Worm (Caenorhabditis elegans): ENCODE measurements around the gene C56G2.9.

ce11 chrIII:6303114-6303647, 39.9 kb downstream of the C56G2.9 start, which contains the start of gene F47D12.9:
- peak; percentile 45 for TF ChIP-seq pqm-1 (tag; optimal IDR thresholded peaks at IDR 0.05)
- TF ChIP-seq madf-9 (GFP tag; conservative IDR thresholded peaks at IDR 0.05), result no peak
- no peak for TF ChIP-seq aha-1 (tag)
- TF ChIP-seq daf-8 (GFP tag; IDR thresholded peaks at IDR 0.05), result no peak
- no peak for TF ChIP-seq F37D6.2 (tag; optimal IDR thresholded peaks at IDR 0.05)
- no peak for TF ChIP-seq ZK546.5 (tag; optimal IDR thresholded peaks at IDR 0.05)
- TF ChIP-seq aly-2 (tag; optimal IDR thresholded peaks at IDR 0.05), result no peak
- no peak for TF ChIP-seq daf-12 (tag; optimal IDR thresholded peaks at IDR 0.05)
- peak; percentile 26 to 85 for TF ChIP-seq mdl-1 (tag; optimal IDR thresholded peaks at IDR 0.05)
- TF ChIP-seq unc-62 (GFP tag; optimal IDR thresholded peaks at IDR 0.05 in 1 of 2), result peak in 1 of 2 experiments; percentile 80
- no peak for TF ChIP-seq unc-62 (tag; optimal IDR thresholded peaks at IDR 0.05)
- peak; percentile 71 for TF ChIP-seq lin-13 (GFP tag; optimal IDR thresholded peaks at IDR 0.05)
- no peak for TF ChIP-seq F10B5.3 (tag; optimal IDR thresholded peaks at IDR 0.05)
- TF ChIP-seq ceh-44 (GFP tag; IDR thresholded peaks at IDR 0.05), result no peak
- peak; percentile 51 for TF ChIP-seq dpl-1 (GFP tag; optimal IDR thresholded peaks at IDR 0.05)

Measured in whole organism, L4 larva.